Worm (Caenorhabditis elegans): Measurements from ENCODE around the gene T06A10.106.

- TF ChIP-seq pes-1 (GFP tag; IDR thresholded peaks at IDR 0.05) (peak; percentile 75), flt-1 (GFP tag; IDR thresholded peaks at IDR 0.05) (0 out of 2 replicates have a peak, but pooled peaks have one; percentile 52), ama-1 (optimal IDR thresholded peaks at IDR 0.05) (no peak), tbx-37 (GFP tag; conservative IDR thresholded peaks at IDR 0.05) (peak; percentile 32; the same call in 1 of the 2 replicates), ceh-36 (tag; optimal IDR thresholded peaks at IDR 0.05) (peak; percentile 46), tbx-11 (GFP tag; IDR thresholded peaks at IDR 0.05) (peak; percentile 56; the same call in 1 of the 2 replicates), B0310.2 (tag; optimal IDR thresholded peaks at IDR 0.05) (peak; percentile 25), aly-1 (tag; optimal IDR thresholded peaks at IDR 0.05) (no peak), ceh-13 (GFP tag; optimal IDR thresholded peaks at IDR 0.05) (peak; percentile 17), sea-1 (GFP tag; conservative IDR thresholded peaks at IDR 0.05) (0 out of 2 replicates have a peak, but pooled peaks have one; percentile 59), hmbx-1 (tag; optimal IDR thresholded peaks at IDR 0.05) (no peak), hnd-1 (tag; optimal IDR thresholded peaks at IDR 0.05) (peak; percentile 39), ets-7 (tag; optimal IDR thresholded peaks at IDR 0.05) (no peak)
Observed at ce11 chrIV:16863431-16863895, 5.3 kb downstream of the T06A10.106 start, which contains the start of the genes mel-46 and lsy-13.
